Fruit fly (Drosophila melanogaster): ENCODE data around the gene Tango9.

DNA sequence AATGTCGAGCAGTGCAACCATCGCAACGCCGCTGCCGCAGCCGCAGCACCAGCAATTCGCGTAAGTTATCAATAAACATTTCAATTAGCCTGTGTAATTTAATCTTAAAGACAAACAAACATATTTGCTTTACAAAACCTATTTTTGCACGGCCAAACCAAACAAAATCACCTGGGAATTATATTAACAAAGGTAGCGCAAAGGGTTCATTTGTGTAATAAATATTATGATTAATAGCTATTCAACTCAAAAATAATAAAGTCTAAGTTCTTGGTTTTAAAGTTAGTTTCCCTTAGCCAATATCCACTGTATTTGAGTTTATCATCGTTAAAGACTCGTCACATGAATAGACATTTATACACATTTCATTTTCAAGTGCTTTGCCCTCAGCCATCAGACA, 5.5 kb downstream of the Tango9 start:
- no peak for TF ChIP-seq Crg-1 (GFP tag; optimal IDR thresholded peaks at IDR 0.05)
- peak; percentile 17 for TF ChIP-seq CG14711 (tag; optimal IDR thresholded peaks at IDR 0.05)

All from whole organism, adult.